Fruit fly (Drosophila melanogaster): ENCODE results near the gene Nasp.
A peak's percentile ranks its signal among the peaks of the same experiment; 100 is the strongest.

Nasp gene

dm6 chr3R:8722962-8723548 lies 24.5 kb upstream of the Nasp start, which contains the start of gene nom:
nom (plus strand) TSS chr3R:8723174.
- TF ChIP-seq noc (tag; optimal IDR thresholded peaks at IDR 0.05): no peak

dm6 chr3R:8725179-8725578 lies 22.4 kb upstream of the Nasp start, which contains the start of gene ouib:
ouib (plus strand) TSS chr3R:8725479.
- TF ChIP-seq noc (tag; optimal IDR thresholded peaks at IDR 0.05): no peak

dm6 chr3R:8726632-8727031 lies 21.0 kb upstream of the Nasp start, which contains the start of gene CG8159:
CG8159 (plus strand) TSS chr3R:8726854.
- no peak for TF ChIP-seq noc (tag; optimal IDR thresholded peaks at IDR 0.05)

dm6 chr3R:8729542-8729941 lies 18.1 kb upstream of the Nasp start, which contains the start of gene ranshi:
ranshi (minus strand) TSS chr3R:8729693.
- TF ChIP-seq noc (tag; optimal IDR thresholded peaks at IDR 0.05): no peak

- peak; percentile 93 for TF ChIP-seq noc (tag; optimal IDR thresholded peaks at IDR 0.05)
These were observed 15.9 kb upstream of the Nasp start, which contains the start of the genes M1BP and CG8202 for dm6 chr3R:8731597-8732263. M1BP (minus strand) TSS chr3R:8731698. CG8202 (plus strand) TSS chr3R:8732091.

- no peak for TF ChIP-seq noc (tag; optimal IDR thresholded peaks at IDR 0.05)
These were observed 8.3 kb upstream of the Nasp start for dm6 chr3R:8739161-8739783.

dm6 chr3R:8740118-8740517 lies 7.5 kb upstream of the Nasp start:
- TF ChIP-seq noc (tag; optimal IDR thresholded peaks at IDR 0.05): no peak

- TF ChIP-seq noc (tag; optimal IDR thresholded peaks at IDR 0.05): no peak
These were observed 6.3 kb upstream of the Nasp start for dm6 chr3R:8741248-8741647.

- TF ChIP-seq noc (tag; optimal IDR thresholded peaks at IDR 0.05): no peak
These were observed 5.7 kb upstream of the Nasp start for dm6 chr3R:8741941-8742340.

- TF ChIP-seq noc (tag; optimal IDR thresholded peaks at IDR 0.05): no peak
These were observed 4.9 kb upstream of the Nasp start for dm6 chr3R:8742661-8743060.

dm6 chr3R:8744198-8744597 lies 3.4 kb upstream of the Nasp start:
- peak; percentile 51 for TF ChIP-seq noc (tag; optimal IDR thresholded peaks at IDR 0.05)

- TF ChIP-seq noc (tag; optimal IDR thresholded peaks at IDR 0.05): no peak
These were observed 1.2 kb upstream of the Nasp start for dm6 chr3R:8746354-8746753.

- peak; percentile 83 for TF ChIP-seq noc (tag; optimal IDR thresholded peaks at IDR 0.05)
These were observed 525 bp downstream of the Nasp start for dm6 chr3R:8747871-8748775.

- no peak for TF ChIP-seq noc (tag; optimal IDR thresholded peaks at IDR 0.05)
These were observed 1.2 kb downstream of the Nasp start for dm6 chr3R:8748776-8749126.

- TF ChIP-seq noc (tag; optimal IDR thresholded peaks at IDR 0.05): no peak
These were observed 20.4 kb downstream of the Nasp start, which contains the start of the genes CG34135 and CG11768 for dm6 chr3R:8767998-8768397. CG34135 (minus strand) TSS chr3R:8768191. CG11768 (minus strand) TSS chr3R:8768200.

- TF ChIP-seq noc (tag; optimal IDR thresholded peaks at IDR 0.05): no peak
These were observed 21.5 kb downstream of the Nasp start, which contains the start of gene CG8236 for dm6 chr3R:8769094-8769493. CG8236 (plus strand) TSS chr3R:8769394.
